Fruit fly (Drosophila melanogaster): ENCODE results near the gene Inx5.

The Inx5 gene

DNA sequence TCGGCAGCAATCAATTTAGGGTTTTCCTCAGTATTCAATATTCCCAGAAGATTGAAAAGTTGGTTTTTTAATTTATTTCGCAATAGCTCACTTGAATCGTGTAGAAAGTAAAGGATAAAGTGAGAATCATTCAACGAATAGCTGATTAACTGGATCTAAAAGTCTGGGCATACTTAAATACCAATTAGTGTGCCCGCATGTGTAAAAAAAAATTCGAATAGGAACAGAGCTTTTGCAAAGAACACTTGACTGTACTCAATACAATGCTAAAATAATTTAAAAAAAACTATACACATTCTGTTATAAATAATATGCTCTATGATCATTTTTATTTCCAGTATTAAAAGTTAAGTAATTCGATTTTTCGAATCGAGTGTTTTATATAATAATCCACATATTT is 46.4 kb downstream of the Inx5 start, which contains the start of gene CG15882:
Gene CG15882, minus strand, starts transcription at position 101 of the 400 bp plus-strand sequence.
- TF ChIP-seq CG11762 (GFP tag; optimal IDR thresholded peaks at IDR 0.05; ENCODE audit: insufficient read depth) (no peak), CG6854 (GFP tag; optimal IDR thresholded peaks at IDR 0.05) (no peak), esn (GFP tag; optimal IDR thresholded peaks at IDR 0.05) (no peak), fkh (GFP tag; optimal IDR thresholded peaks at IDR 0.05) (no peak), CG9139 (GFP tag; optimal IDR thresholded peaks at IDR 0.05) (no peak), ss (GFP tag; optimal IDR thresholded peaks at IDR 0.05) (no peak), net (GFP tag; optimal IDR thresholded peaks at IDR 0.05) (no peak), Met (GFP tag; optimal IDR thresholded peaks at IDR 0.05) (no peak), Lpt (GFP tag; optimal IDR thresholded peaks at IDR 0.05) (no peak), Hr4 (GFP tag; optimal IDR thresholded peaks at IDR 0.05) (no peak), vri (GFP tag; optimal IDR thresholded peaks at IDR 0.05) (no peak), CG6792 (GFP tag; optimal IDR thresholded peaks at IDR 0.05) (no peak), Eip78C (GFP tag) (no peak), Hr38 (GFP tag; optimal IDR thresholded peaks at IDR 0.05) (no peak), CG6276 (GFP tag; optimal IDR thresholded peaks at IDR 0.05) (no peak), CG7368 (GFP tag; optimal IDR thresholded peaks at IDR 0.05) (no peak), Sox14 (GFP tag; optimal IDR thresholded peaks at IDR 0.05) (no peak)

DNA sequence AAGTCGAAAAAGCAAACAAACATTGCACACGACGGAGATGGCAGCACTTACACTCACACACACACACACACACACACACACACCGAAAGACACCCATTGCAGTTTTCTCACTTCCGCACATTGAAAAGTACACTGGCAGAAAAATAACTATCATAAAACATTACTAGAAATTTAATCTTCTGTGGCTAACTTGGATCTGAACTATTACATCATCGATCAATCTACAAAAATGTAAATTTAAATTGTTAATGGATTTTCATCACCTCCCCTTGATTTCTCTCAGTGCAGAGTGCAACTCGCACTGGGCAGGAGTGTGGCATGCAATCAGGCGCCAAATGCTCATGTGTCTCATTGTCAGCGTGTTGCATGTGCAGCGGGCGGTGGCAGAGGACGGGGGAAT is 50.3 kb downstream of the Inx5 start:
- TF ChIP-seq CG8632 (GFP tag; optimal IDR thresholded peaks at IDR 0.05) (no peak), Met (GFP tag; optimal IDR thresholded peaks at IDR 0.05) (no peak), CG6808 (GFP tag; optimal IDR thresholded peaks at IDR 0.05) (no peak), Hr39 (GFP tag; optimal IDR thresholded peaks at IDR 0.05) (peak; percentile 6), dac (GFP tag; optimal IDR thresholded peaks at IDR 0.05) (peak; percentile 23), dsx (GFP tag; optimal IDR thresholded peaks at IDR 0.05; ENCODE audit: poor library complexity, severe bottlenecking) (peak; percentile 20), acj6 (GFP tag; optimal IDR thresholded peaks at IDR 0.05) (peak; percentile 21), CG10669 (GFP tag; optimal IDR thresholded peaks at IDR 0.05) (peak; percentile 3), eg (GFP tag; IDR thresholded peaks at IDR 0.05) (peak; percentile 71), Ets96B (tag; optimal IDR thresholded peaks at IDR 0.05) (peak; percentile 26), CG11294 (GFP tag; IDR thresholded peaks at IDR 0.05) (peak; percentile 11; the same call in 1 of the 2 replicates), Hr4 (GFP tag; optimal IDR thresholded peaks at IDR 0.05) (peak; percentile 43), Gug (GFP tag; IDR thresholded peaks at IDR 0.05) (peak; percentile 22; the same call in 1 of the 2 replicates), Eip78C (GFP tag) (peak; percentile 66), salr (GFP tag; optimal IDR thresholded peaks at IDR 0.05) (no peak), CG4318 (GFP tag; optimal IDR thresholded peaks at IDR 0.05) (no peak), CG3032 (tag; optimal IDR thresholded peaks at IDR 0.05) (no peak), svp (GFP tag) (peak; percentile 61), CG32006 (GFP tag; optimal IDR thresholded peaks at IDR 0.05) (peak; percentile 33), CG8319 (GFP tag; optimal IDR thresholded peaks at IDR 0.05) (no peak), topi (GFP tag; optimal IDR thresholded peaks at IDR 0.05) (no peak), CG10631 (GFP tag; optimal IDR thresholded peaks at IDR 0.05) (peak; percentile 14), CG3919 (GFP tag; optimal IDR thresholded peaks at IDR 0.05) (peak; percentile 25), ss (GFP tag; optimal IDR thresholded peaks at IDR 0.05) (peak in 1 of 2 experiments; percentile 19), CG15336 (GFP tag; IDR thresholded peaks at IDR 0.05) (0 out of 2 replicates have a peak, but pooled peaks have one; percentile 27), pdm3 (GFP tag; optimal IDR thresholded peaks at IDR 0.05) (peak; percentile 16), CG6163 (GFP tag; IDR thresholded peaks at IDR 0.05) (0 out of 3 replicates have a peak, but pooled peaks have one; percentile 40)
